Comparison of ENCODE assay signal across 4 fruit fly cellular contexts in genomic region chr3R:21619117-21619650, dm6.
TF ChIP-seq lines count a peak whose summit lies in the region.

InR (minus strand) TSS chr3R:21619321.

TF ChIP-seq in whole organism, adult, 20 proteins besides CTCF, POLR2A, EP300 and RAD21 (continued from another document):
- TF ChIP-seq Hr96 (GFP tag; optimal IDR thresholded peaks at IDR 0.05; lab: Kevin White, UChicago), result peak; percentile 90
- peak; percentile 95 for TF ChIP-seq Crg-1 (GFP tag; optimal IDR thresholded peaks at IDR 0.05; lab: Kevin White, UChicago)

TF ChIP-seq in whole organism, embryonic, 481 proteins besides CTCF, POLR2A, EP300 and RAD21 (continued from another document and continues in another):
- peak; percentile 64 for TF ChIP-seq tx (GFP tag; optimal IDR thresholded peaks at IDR 0.05; lab: Kevin White, UChicago)
- TF ChIP-seq E2f2 (GFP tag; IDR thresholded peaks at IDR 0.05; lab: Robert Waterston, UW), result no peak
- no peak for TF ChIP-seq rib (GFP tag; IDR thresholded peaks at IDR 0.05; lab: Robert Waterston, UW)
- TF ChIP-seq Dfd (GFP tag; optimal IDR thresholded peaks at IDR 0.05; lab: Kevin White, UChicago), result no peak
- TF ChIP-seq CG9876 (GFP tag; optimal IDR thresholded peaks at IDR 0.05; lab: Kevin White, UChicago), result peak; percentile 65
- TF ChIP-seq Lim3 (GFP tag; IDR thresholded peaks at IDR 0.05; lab: Robert Waterston, UW), result no peak
- no peak for TF ChIP-seq CG17361 (GFP tag; IDR thresholded peaks at IDR 0.05; lab: Robert Waterston, UW)
- peak; percentile 63 for TF ChIP-seq CG16863 (GFP tag; optimal IDR thresholded peaks at IDR 0.05; lab: Kevin White, UChicago)
- TF ChIP-seq D19B (GFP tag; optimal IDR thresholded peaks at IDR 0.05; lab: Kevin White, UChicago), result no peak
- no peak for TF ChIP-seq CG11696 (GFP tag; IDR thresholded peaks at IDR 0.05; lab: Robert Waterston, UW)
- TF ChIP-seq HLH3B (GFP tag; IDR thresholded peaks at IDR 0.05; lab: Robert Waterston, UW), result no peak
- no peak for TF ChIP-seq Hmx (GFP tag; optimal IDR thresholded peaks at IDR 0.05; lab: Kevin White, UChicago)
- no peak for TF ChIP-seq CkIIα-i1 (GFP tag; IDR thresholded peaks at IDR 0.05; lab: Robert Waterston, UW)
- TF ChIP-seq pita (GFP tag; optimal IDR thresholded peaks at IDR 0.05; lab: Kevin White, UChicago), result peak; percentile 65
- TF ChIP-seq CG13894 (tag; optimal IDR thresholded peaks at IDR 0.05; lab: Kevin White, UChicago), result peak; percentile 78
- no peak for TF ChIP-seq hbn (GFP tag; IDR thresholded peaks at IDR 0.05; lab: Robert Waterston, UW; ENCODE audit: partially characterized antibody)
- TF ChIP-seq CG18764 (GFP tag; optimal IDR thresholded peaks at IDR 0.05; lab: Kevin White, UChicago), result peak; percentile 49
- peak; percentile 73 for TF ChIP-seq p53 (GFP tag; optimal IDR thresholded peaks at IDR 0.05; lab: Kevin White, UChicago)
- TF ChIP-seq Nf-YA (GFP tag; IDR thresholded peaks at IDR 0.05; lab: Robert Waterston, UW), result no peak
- peak; percentile 8 for TF ChIP-seq en (GFP tag; optimal IDR thresholded peaks at IDR 0.05; lab: Kevin White, UChicago)
- TF ChIP-seq CG17359 (tag; optimal IDR thresholded peaks at IDR 0.05; lab: Kevin White, UChicago), result peak; percentile 57
- peak; percentile 72 for TF ChIP-seq CG10209 (GFP tag; optimal IDR thresholded peaks at IDR 0.05; lab: Kevin White, UChicago)
- TF ChIP-seq CG18262 (tag; optimal IDR thresholded peaks at IDR 0.05; lab: Kevin White, UChicago), result no peak
- TF ChIP-seq kah (GFP tag; optimal IDR thresholded peaks at IDR 0.05; lab: Kevin White, UChicago), result peak; percentile 45
- TF ChIP-seq CG12236 (GFP tag; optimal IDR thresholded peaks at IDR 0.05; lab: Kevin White, UChicago), result peak; percentile 10
- peak; percentile 83 for TF ChIP-seq lbe (GFP tag; optimal IDR thresholded peaks at IDR 0.05; lab: Kevin White, UChicago)
- TF ChIP-seq D (optimal IDR thresholded peaks at IDR 0.05; lab: Kevin White, UChicago), result no peak
- no peak for TF ChIP-seq D (GFP tag; optimal IDR thresholded peaks at IDR 0.05; lab: Kevin White, UChicago)
- peak; percentile 40 for TF ChIP-seq dmrt99B (tag; optimal IDR thresholded peaks at IDR 0.05; lab: Kevin White, UChicago)
- TF ChIP-seq Hey (tag; optimal IDR thresholded peaks at IDR 0.05; lab: Kevin White, UChicago), result peak; percentile 64
- peak; percentile 31 for TF ChIP-seq CG11723 (GFP tag; optimal IDR thresholded peaks at IDR 0.05; lab: Kevin White, UChicago)
- TF ChIP-seq Xrp1 (GFP tag; IDR thresholded peaks at IDR 0.05; lab: Robert Waterston, UW), result no peak
- TF ChIP-seq bbx (GFP tag; IDR thresholded peaks at IDR 0.05; lab: Robert Waterston, UW; ENCODE audit: partially characterized antibody), result no peak
- TF ChIP-seq CG12219 (GFP tag; optimal IDR thresholded peaks at IDR 0.05; lab: Kevin White, UChicago), result peak; percentile 45
- TF ChIP-seq ind (GFP tag; optimal IDR thresholded peaks at IDR 0.05; lab: Kevin White, UChicago), result peak; percentile 74
- TF ChIP-seq HmgD (GFP tag; optimal IDR thresholded peaks at IDR 0.05; lab: Kevin White, UChicago), result peak; percentile 84
- TF ChIP-seq CG32767 (GFP tag; IDR thresholded peaks at IDR 0.05; lab: Robert Waterston, UW), result no peak
- TF ChIP-seq CG3281 (GFP tag; optimal IDR thresholded peaks at IDR 0.05; lab: Kevin White, UChicago), result peak; percentile 40
- TF ChIP-seq CG14860 (GFP tag; IDR thresholded peaks at IDR 0.05; lab: Robert Waterston, UW; ENCODE audit: partially characterized antibody), result no peak
- no peak for TF ChIP-seq sr (GFP tag; IDR thresholded peaks at IDR 0.05; lab: Robert Waterston, UW)
- peak; percentile 66 for TF ChIP-seq oc (tag; optimal IDR thresholded peaks at IDR 0.05; lab: Kevin White, UChicago)
- no peak for TF ChIP-seq ro (GFP tag; IDR thresholded peaks at IDR 0.05; lab: Robert Waterston, UW)
- peak; percentile 55 for TF ChIP-seq Fer3 (tag; optimal IDR thresholded peaks at IDR 0.05; lab: Kevin White, UChicago)
- peak; percentile 49 for TF ChIP-seq CG18619 (GFP tag; optimal IDR thresholded peaks at IDR 0.05; lab: Kevin White, UChicago)

TF ChIP-seq in whole organism, prepupa, 60 proteins besides CTCF, POLR2A, EP300 and RAD21 (continued from another document):
- TF ChIP-seq cyc (GFP tag; optimal IDR thresholded peaks at IDR 0.05; lab: Kevin White, UChicago) (peak; percentile 86), Hr38 (GFP tag; optimal IDR thresholded peaks at IDR 0.05; lab: Kevin White, UChicago) (no peak), CG32006 (GFP tag; optimal IDR thresholded peaks at IDR 0.05; lab: Kevin White, UChicago) (peak; percentile 41), CG31627 (GFP tag; optimal IDR thresholded peaks at IDR 0.05; lab: Kevin White, UChicago) (peak; percentile 82), CG3919 (GFP tag; optimal IDR thresholded peaks at IDR 0.05; lab: Kevin White, UChicago) (peak; percentile 85), topi (GFP tag; optimal IDR thresholded peaks at IDR 0.05; lab: Kevin White, UChicago) (peak; percentile 65), CG15336 (GFP tag; IDR thresholded peaks at IDR 0.05; lab: Robert Waterston, UW) (no peak), Sox15 (GFP tag; optimal IDR thresholded peaks at IDR 0.05; lab: Kevin White, UChicago) (no peak), CG11294 (GFP tag; IDR thresholded peaks at IDR 0.05; lab: Robert Waterston, UW) (no peak), CG8632 (GFP tag; optimal IDR thresholded peaks at IDR 0.05; lab: Kevin White, UChicago) (peak; percentile 14), CG1621 (tag; optimal IDR thresholded peaks at IDR 0.05; lab: Kevin White, UChicago) (peak; percentile 40), CG8319 (GFP tag; optimal IDR thresholded peaks at IDR 0.05; lab: Kevin White, UChicago) (peak; percentile 37), CG8119 (GFP tag; IDR thresholded peaks at IDR 0.05; lab: Robert Waterston, UW) (no peak), CG6808 (GFP tag; optimal IDR thresholded peaks at IDR 0.05; lab: Kevin White, UChicago) (no peak), esn (GFP tag; optimal IDR thresholded peaks at IDR 0.05; lab: Kevin White, UChicago) (peak; percentile 79), CG10669 (GFP tag; optimal IDR thresholded peaks at IDR 0.05; lab: Kevin White, UChicago) (peak; percentile 11), salr (GFP tag; optimal IDR thresholded peaks at IDR 0.05; lab: Kevin White, UChicago) (peak in 1 of 2 experiments; percentile 47), CG16779 (tag; optimal IDR thresholded peaks at IDR 0.05; lab: Kevin White, UChicago) (peak; percentile 22), achi (GFP tag; optimal IDR thresholded peaks at IDR 0.05; lab: Kevin White, UChicago) (peak; percentile 53), svp (GFP tag; lab: Kevin White, UChicago) (peak; percentile 87), eg (GFP tag; IDR thresholded peaks at IDR 0.05; lab: Robert Waterston, UW) (no peak), CG6792 (GFP tag; optimal IDR thresholded peaks at IDR 0.05; lab: Kevin White, UChicago) (peak; percentile 60), Eip75B (GFP tag; optimal IDR thresholded peaks at IDR 0.05; lab: Kevin White, UChicago) (peak; percentile 67), OdsH (GFP tag; optimal IDR thresholded peaks at IDR 0.05; lab: Kevin White, UChicago) (peak; percentile 54), Sox102F (GFP tag; optimal IDR thresholded peaks at IDR 0.05; lab: Kevin White, UChicago) (peak; percentile 62), Ets96B (tag; optimal IDR thresholded peaks at IDR 0.05; lab: Kevin White, UChicago) (peak; percentile 16), fkh (GFP tag; optimal IDR thresholded peaks at IDR 0.05; lab: Kevin White, UChicago) (peak; percentile 78), CG6163 (GFP tag; IDR thresholded peaks at IDR 0.05; lab: Robert Waterston, UW) (no peak), fd85E (GFP tag; optimal IDR thresholded peaks at IDR 0.05; lab: Kevin White, UChicago) (peak; percentile 41), Smox (GFP tag; optimal IDR thresholded peaks at IDR 0.05; lab: Kevin White, UChicago) (peak; percentile 60), Gug (GFP tag; IDR thresholded peaks at IDR 0.05; lab: Robert Waterston, UW) (no peak), vri (GFP tag; optimal IDR thresholded peaks at IDR 0.05; lab: Kevin White, UChicago) (peak; percentile 82), dac (GFP tag; optimal IDR thresholded peaks at IDR 0.05; lab: Kevin White, UChicago) (no peak), CG11902 (GFP tag; optimal IDR thresholded peaks at IDR 0.05; lab: Kevin White, UChicago) (peak; percentile 45), CG7368 (GFP tag; optimal IDR thresholded peaks at IDR 0.05; lab: Kevin White, UChicago) (peak; percentile 66), Blimp-1 (GFP tag; optimal IDR thresholded peaks at IDR 0.05; lab: Kevin White, UChicago) (peak; percentile 3), lz (GFP tag; optimal IDR thresholded peaks at IDR 0.05; lab: Kevin White, UChicago) (peak; percentile 79), CG6854 (GFP tag; optimal IDR thresholded peaks at IDR 0.05; lab: Kevin White, UChicago) (peak; percentile 77), CG11762 (GFP tag; optimal IDR thresholded peaks at IDR 0.05; lab: Kevin White, UChicago; ENCODE audit: insufficient read depth) (no peak), CG10631 (GFP tag; optimal IDR thresholded peaks at IDR 0.05; lab: Kevin White, UChicago) (peak; percentile 37), dsx (GFP tag; optimal IDR thresholded peaks at IDR 0.05; lab: Kevin White, UChicago; ENCODE audit: poor library complexity, severe bottlenecking) (peak; percentile 56)

TF ChIP-seq in whole organism, wandering third instar larva, 38 proteins besides CTCF, POLR2A, EP300 and RAD21 (continued from another document):
- TF ChIP-seq dsf (GFP tag; optimal IDR thresholded peaks at IDR 0.05; lab: Kevin White, UChicago; ENCODE audit: borderline replicate concordance) (peak; percentile 67), Hr78 (GFP tag; optimal IDR thresholded peaks at IDR 0.05; lab: Kevin White, UChicago) (no peak), Hnf4 (GFP tag; optimal IDR thresholded peaks at IDR 0.05; lab: Kevin White, UChicago) (peak; percentile 92), tai (GFP tag; optimal IDR thresholded peaks at IDR 0.05; lab: Kevin White, UChicago) (peak; percentile 86), Dfd (GFP tag; optimal IDR thresholded peaks at IDR 0.05; lab: Kevin White, UChicago) (no peak), lola (GFP tag; optimal IDR thresholded peaks at IDR 0.05; lab: Kevin White, UChicago) (no peak), CrebA (GFP tag; optimal IDR thresholded peaks at IDR 0.05; lab: Kevin White, UChicago; ENCODE audit: borderline replicate concordance) (peak; percentile 33), br (GFP tag; optimal IDR thresholded peaks at IDR 0.05; lab: Kevin White, UChicago) (peak; percentile 84), Sp1 (GFP tag; optimal IDR thresholded peaks at IDR 0.05; lab: Kevin White, UChicago) (peak; percentile 78), usp (GFP tag; optimal IDR thresholded peaks at IDR 0.05; lab: Kevin White, UChicago) (no peak), Abd-B (GFP tag; optimal IDR thresholded peaks at IDR 0.05; lab: Kevin White, UChicago) (no peak), brk (GFP tag; optimal IDR thresholded peaks at IDR 0.05; lab: Kevin White, UChicago) (peak; percentile 71), psq (GFP tag; optimal IDR thresholded peaks at IDR 0.05; lab: Kevin White, UChicago) (peak; percentile 66), Jra (GFP tag; optimal IDR thresholded peaks at IDR 0.05; lab: Kevin White, UChicago) (peak; percentile 90), Rel (GFP tag; optimal IDR thresholded peaks at IDR 0.05; lab: Kevin White, UChicago) (no peak), Rel (tag; optimal IDR thresholded peaks at IDR 0.05; lab: Kevin White, UChicago) (peak; percentile 70)
